Fruit fly (Drosophila melanogaster): Measurements from ENCODE around the gene CG31441.

Gene CG31441

dm6 chr3R:11243951-11244660 is 8.0 kb downstream of the CG31441 start, which contains the start of the genes CG17734 and CG5214 (continued):
- TF ChIP-seq CG18764 (GFP tag; optimal IDR thresholded peaks at IDR 0.05) (no peak), eyg (GFP tag; optimal IDR thresholded peaks at IDR 0.05) (peak; percentile 33), CG5245 (GFP tag; optimal IDR thresholded peaks at IDR 0.05) (peak; percentile 12), Dp (GFP tag; optimal IDR thresholded peaks at IDR 0.05) (peak; percentile 38), ewg (GFP tag; optimal IDR thresholded peaks at IDR 0.05) (peak; percentile 21), CG12659 (GFP tag; optimal IDR thresholded peaks at IDR 0.05) (peak; percentile 86), CG13424 (tag; optimal IDR thresholded peaks at IDR 0.05) (peak; percentile 28), CTCF (GFP tag; optimal IDR thresholded peaks at IDR 0.05) (peak; percentile 96), crol (GFP tag; IDR thresholded peaks at IDR 0.05) (0 out of 2 replicates have a peak, but pooled peaks have one; percentile 46), sob (GFP tag; IDR thresholded peaks at IDR 0.05) (no peak), Mes4 (GFP tag; optimal IDR thresholded peaks at IDR 0.05) (peak; percentile 17), Sin3A (optimal IDR thresholded peaks at IDR 0.05) (peak; percentile 85), CG1603 (tag; optimal IDR thresholded peaks at IDR 0.05) (peak; percentile 36), CG12391 (tag; optimal IDR thresholded peaks at IDR 0.05) (no peak), CG34224 (GFP tag; IDR thresholded peaks at IDR 0.05; ENCODE audit: partially characterized antibody) (peak; percentile 69), emc (GFP tag; optimal IDR thresholded peaks at IDR 0.05) (no peak), CG1832 (GFP tag; optimal IDR thresholded peaks at IDR 0.05) (no peak), crp (GFP tag; optimal IDR thresholded peaks at IDR 0.05) (peak in 1 of 2 experiments; percentile 72), sna (GFP tag; IDR thresholded peaks at IDR 0.05; ENCODE audit: partially characterized antibody) (peak; percentile 75), yki (optimal IDR thresholded peaks at IDR 0.05) (no peak), gro (GFP tag; optimal IDR thresholded peaks at IDR 0.05) (peak; percentile 71), slou (GFP tag; optimal IDR thresholded peaks at IDR 0.05) (peak; percentile 6), hbn (GFP tag; IDR thresholded peaks at IDR 0.05; ENCODE audit: partially characterized antibody) (peak; percentile 66), sens (GFP tag) (peak; percentile 72), sug (tag; optimal IDR thresholded peaks at IDR 0.05) (peak; percentile 58)

- TF ChIP-seq exex (tag; optimal IDR thresholded peaks at IDR 0.05), result peak; percentile 63
- no peak for TF ChIP-seq CG9932 (GFP tag; IDR thresholded peaks at IDR 0.05)
Observed at dm6 chr3R:11245803-11246202, 9.7 kb downstream of the CG31441 start.

dm6 chr3R:11246865-11247264 is 10.8 kb downstream of the CG31441 start:
- TF ChIP-seq exex (tag; optimal IDR thresholded peaks at IDR 0.05), result peak; percentile 95
- TF ChIP-seq Dip2 (GFP tag; IDR thresholded peaks at IDR 0.05), result no peak

- TF ChIP-seq Hr39 (optimal IDR thresholded peaks at IDR 0.05), result no peak
- TF ChIP-seq ro (GFP tag; IDR thresholded peaks at IDR 0.05), result no peak
- peak; percentile 66 for TF ChIP-seq Nf-YC (tag; optimal IDR thresholded peaks at IDR 0.05)
- peak; percentile 10 for TF ChIP-seq Ets65A (GFP tag)
- TF ChIP-seq D (optimal IDR thresholded peaks at IDR 0.05), result no peak
- TF ChIP-seq D (GFP tag; optimal IDR thresholded peaks at IDR 0.05), result no peak
- TF ChIP-seq CG7271 (tag; optimal IDR thresholded peaks at IDR 0.05), result no peak
- TF ChIP-seq Nf-YB (GFP tag; optimal IDR thresholded peaks at IDR 0.05), result peak; percentile 33
- no peak for TF ChIP-seq her (GFP tag; optimal IDR thresholded peaks at IDR 0.05)
- no peak for TF ChIP-seq CG11093 (GFP tag; IDR thresholded peaks at IDR 0.05)
- no peak for TF ChIP-seq emc (GFP tag; optimal IDR thresholded peaks at IDR 0.05)
- TF ChIP-seq cg (GFP tag; optimal IDR thresholded peaks at IDR 0.05), result peak; percentile 68
- no peak for TF ChIP-seq slp2 (GFP tag; optimal IDR thresholded peaks at IDR 0.05)
- TF ChIP-seq CG7745 (tag; optimal IDR thresholded peaks at IDR 0.05), result no peak
- no peak for TF ChIP-seq fd3F (GFP tag; optimal IDR thresholded peaks at IDR 0.05)
- TF ChIP-seq CG13123 (GFP tag; optimal IDR thresholded peaks at IDR 0.05), result no peak
- no peak for TF ChIP-seq B-H2 (GFP tag; optimal IDR thresholded peaks at IDR 0.05)
- no peak for TF ChIP-seq NC2α (GFP tag; optimal IDR thresholded peaks at IDR 0.05)
- no peak for TF ChIP-seq BtbVII (GFP tag; optimal IDR thresholded peaks at IDR 0.05)
- TF ChIP-seq CG4617 (GFP tag; optimal IDR thresholded peaks at IDR 0.05; ENCODE audit: borderline replicate concordance), result no peak
- TF ChIP-seq CG1024 (GFP tag; IDR thresholded peaks at IDR 0.05), result no peak
- no peak for TF ChIP-seq rib (GFP tag; IDR thresholded peaks at IDR 0.05)
Observed at dm6 chr3R:11253768-11254167, 17.7 kb downstream of the CG31441 start.

All from whole organism, embryonic.